Fruit fly (Drosophila melanogaster): Measurements from ENCODE around the gene skd.

The skd gene

DNA sequence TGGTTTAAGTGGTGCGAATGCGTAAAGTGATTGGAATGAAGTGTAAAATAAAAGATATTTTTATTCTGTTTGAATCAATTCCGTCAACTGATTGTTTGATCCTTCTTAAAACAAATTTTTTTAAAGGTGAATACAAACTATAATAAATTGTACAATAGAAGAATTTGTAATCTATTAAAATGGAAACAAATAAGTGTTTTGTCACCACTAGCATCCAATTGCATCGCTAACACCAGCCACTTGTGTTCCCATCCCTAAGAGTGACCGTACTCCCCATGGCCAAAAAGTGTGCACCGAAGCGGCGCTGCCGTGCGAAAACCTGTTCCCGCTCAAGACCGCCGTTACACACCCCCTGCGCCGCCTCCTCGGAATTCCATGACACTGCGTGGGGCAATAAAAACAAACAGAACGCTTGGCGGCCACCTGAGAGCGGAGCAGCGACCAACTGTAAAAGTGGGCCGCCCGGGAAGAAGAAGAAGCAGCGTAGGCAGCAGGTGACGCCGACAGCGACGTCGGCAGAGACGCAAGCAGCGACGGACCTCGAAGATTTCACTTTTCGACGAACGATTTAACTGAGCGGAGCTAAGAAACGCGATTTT, 522 bp upstream of the skd start, which contains the start of gene Pdss2 (continued):
- TF ChIP-seq CG9817 (tag; optimal IDR thresholded peaks at IDR 0.05) (peak; percentile 86), CG4730 (GFP tag; IDR thresholded peaks at IDR 0.05) (peak; percentile 63; the same call in 1 of the 2 replicates), prd (optimal IDR thresholded peaks at IDR 0.05) (no peak), prd (GFP tag; IDR thresholded peaks at IDR 0.05) (peak; percentile 87), PHDP (tag; optimal IDR thresholded peaks at IDR 0.05) (peak; percentile 46), Atf3 (GFP tag; optimal IDR thresholded peaks at IDR 0.05) (peak; percentile 64), CG16813 (GFP tag; IDR thresholded peaks at IDR 0.05; ENCODE audit: partially characterized antibody) (peak; percentile 77), Sry-δ (GFP tag; optimal IDR thresholded peaks at IDR 0.05) (peak; percentile 94), en (GFP tag; optimal IDR thresholded peaks at IDR 0.05) (no peak), CG17186 (GFP tag; optimal IDR thresholded peaks at IDR 0.05) (peak; percentile 60), CG18476 (GFP tag; optimal IDR thresholded peaks at IDR 0.05) (peak; percentile 18), CG14860 (GFP tag; IDR thresholded peaks at IDR 0.05; ENCODE audit: partially characterized antibody) (peak; percentile 39; the same call in 2 of the 3 replicates), CG7786 (GFP tag; optimal IDR thresholded peaks at IDR 0.05) (peak; percentile 71), CG3407 (GFP tag; optimal IDR thresholded peaks at IDR 0.05) (peak; percentile 23), phol (tag; optimal IDR thresholded peaks at IDR 0.05) (peak; percentile 76), slbo (GFP tag; IDR thresholded peaks at IDR 0.05) (peak; percentile 91), odd (GFP tag; optimal IDR thresholded peaks at IDR 0.05) (peak; percentile 59), Usf (GFP tag; optimal IDR thresholded peaks at IDR 0.05) (peak; percentile 52), CG15696 (tag; optimal IDR thresholded peaks at IDR 0.05) (peak; percentile 77), kni (GFP tag; optimal IDR thresholded peaks at IDR 0.05) (peak; percentile 98), CG31224 (GFP tag; IDR thresholded peaks at IDR 0.05) (peak; percentile 63), CG6791 (GFP tag; IDR thresholded peaks at IDR 0.05; ENCODE audit: partially characterized antibody) (peak; percentile 78), CG30431 (GFP tag; optimal IDR thresholded peaks at IDR 0.05) (peak; percentile 30), CG11696 (GFP tag; IDR thresholded peaks at IDR 0.05) (0 out of 2 replicates have a peak, but pooled peaks have one; percentile 33), tin (GFP tag; optimal IDR thresholded peaks at IDR 0.05) (peak; percentile 82), exex (tag; optimal IDR thresholded peaks at IDR 0.05) (no peak), insv (GFP tag; optimal IDR thresholded peaks at IDR 0.05) (no peak), Hsf (GFP tag; optimal IDR thresholded peaks at IDR 0.05) (peak; percentile 78), oc (tag; optimal IDR thresholded peaks at IDR 0.05) (peak; percentile 67), inv (GFP tag; IDR thresholded peaks at IDR 0.05; ENCODE audit: partially characterized antibody) (peak; percentile 65), chinmo (GFP tag; IDR thresholded peaks at IDR 0.05; ENCODE audit: partially characterized antibody) (peak; percentile 99), scrt (GFP tag; optimal IDR thresholded peaks at IDR 0.05) (peak; percentile 30), Sin3A (optimal IDR thresholded peaks at IDR 0.05) (peak; percentile 29), CG7963 (GFP tag; IDR thresholded peaks at IDR 0.05; ENCODE audit: partially characterized antibody) (0 out of 3 replicates have a peak, but pooled peaks have one; percentile 47), Fer1 (GFP tag; optimal IDR thresholded peaks at IDR 0.05) (peak; percentile 47), CG17829 (tag; optimal IDR thresholded peaks at IDR 0.05) (peak; percentile 71), lola (GFP tag; optimal IDR thresholded peaks at IDR 0.05) (peak in 1 of 3 experiments; percentile 73), sqz (GFP tag; optimal IDR thresholded peaks at IDR 0.05) (no peak), crol (GFP tag; IDR thresholded peaks at IDR 0.05) (peak; percentile 97), wor (GFP tag; IDR thresholded peaks at IDR 0.05) (peak; percentile 36; the same call in 1 of the 2 replicates), lmd (GFP tag; IDR thresholded peaks at IDR 0.05) (peak; percentile 74), CG15269 (tag; optimal IDR thresholded peaks at IDR 0.05) (peak; percentile 68), br (optimal IDR thresholded peaks at IDR 0.05) (no peak), gce (GFP tag; IDR thresholded peaks at IDR 0.05) (no peak), lov (optimal IDR thresholded peaks at IDR 0.05) (no peak), lov (GFP tag; IDR thresholded peaks at IDR 0.05) (0 out of 3 replicates have a peak, but pooled peaks have one; percentile 47), CG4360 (GFP tag; IDR thresholded peaks at IDR 0.05) (no peak), CHES-1-like (GFP tag; optimal IDR thresholded peaks at IDR 0.05) (peak; percentile 78), CG11560 (tag; IDR thresholded peaks at IDR 0.05) (peak; percentile 51; the same call in 1 of the 3 replicates), B-H2 (GFP tag; optimal IDR thresholded peaks at IDR 0.05) (peak; percentile 84)
